Worm (Caenorhabditis elegans): ENCODE measurements around the gene T02E9.5.
A peak's percentile ranks its signal among the peaks of the same experiment; 100 is the strongest.

Gene T02E9.5

DNA sequence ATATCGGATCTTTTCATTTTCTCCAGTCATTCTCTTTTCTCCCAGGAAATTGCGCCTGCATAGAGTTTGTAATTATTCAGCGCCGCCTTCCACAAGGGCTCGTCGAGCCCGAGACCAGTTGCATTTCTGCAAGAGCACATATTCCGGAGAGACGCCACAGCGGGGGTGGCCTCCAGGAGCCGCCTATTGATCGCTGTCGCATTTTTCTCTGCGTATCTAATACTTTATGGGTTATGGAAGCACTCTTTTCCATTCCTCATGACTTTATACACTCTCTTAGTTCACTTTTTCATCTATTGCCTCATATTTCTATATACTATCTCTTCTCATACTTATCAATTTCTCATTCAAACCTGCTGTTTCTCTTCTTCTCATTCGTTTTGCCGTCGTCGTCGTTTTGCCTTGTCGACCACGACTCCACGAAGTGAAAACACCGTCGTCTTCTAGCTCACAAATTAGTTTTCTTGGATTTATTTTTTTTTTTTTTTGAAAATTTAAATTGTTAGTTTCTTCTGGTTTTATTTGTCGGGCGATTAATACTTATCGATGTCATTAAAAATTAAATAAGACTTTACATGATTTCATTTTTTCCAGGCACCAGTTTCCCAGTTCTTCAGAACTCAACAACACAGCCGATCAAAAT, 33.2 kb downstream of the T02E9.5 start, which contains the start of gene cnb-1 (continued):
- no peak for TF ChIP-seq R02D3.7 (tag; optimal IDR thresholded peaks at IDR 0.05)
- TF ChIP-seq ctbp-1 (GFP tag; IDR thresholded peaks at IDR 0.05), result 0 out of 2 replicates have a peak, but pooled peaks have one; percentile 59
- no peak for TF ChIP-seq nhr-77 (tag; optimal IDR thresholded peaks at IDR 0.05)
- TF ChIP-seq F44E2.7 (GFP tag; IDR thresholded peaks at IDR 0.05), result no peak
- peak; percentile 77 for TF ChIP-seq dmd-6 (GFP tag; IDR thresholded peaks at IDR 0.05)
- no peak for TF ChIP-seq lin-29 (GFP tag; IDR thresholded peaks at IDR 0.05)
- TF ChIP-seq nhr-6 (tag; optimal IDR thresholded peaks at IDR 0.05), result no peak
- no peak for TF ChIP-seq vab-7 (GFP tag; IDR thresholded peaks at IDR 0.05)
- no peak for TF ChIP-seq attf-4 (tag; optimal IDR thresholded peaks at IDR 0.05)
- no peak for TF ChIP-seq lin-15B (tag; optimal IDR thresholded peaks at IDR 0.05)
- no peak for TF ChIP-seq lin-39 (tag; optimal IDR thresholded peaks at IDR 0.05)
- no peak for TF ChIP-seq zfp-3 (GFP tag; conservative IDR thresholded peaks at IDR 0.05)
- TF ChIP-seq F26F4.8 (GFP tag; conservative IDR thresholded peaks at IDR 0.05), result no peak
- peak; percentile 54 for TF ChIP-seq fkh-10 (GFP tag; optimal IDR thresholded peaks at IDR 0.05)
- no peak for TF ChIP-seq D1046.2 (GFP tag; IDR thresholded peaks at IDR 0.05)
- TF ChIP-seq madf-9 (GFP tag; conservative IDR thresholded peaks at IDR 0.05), result no peak
- no peak for TF ChIP-seq snpc-4 (tag; optimal IDR thresholded peaks at IDR 0.05)
- no peak for TF ChIP-seq saeg-2 (GFP tag; IDR thresholded peaks at IDR 0.05)
- no peak for TF ChIP-seq ama-1 (optimal IDR thresholded peaks at IDR 0.05)
- TF ChIP-seq dmd-8 (GFP tag; IDR thresholded peaks at IDR 0.05), result no peak
- no peak for TF ChIP-seq php-3 (GFP tag; IDR thresholded peaks at IDR 0.05)
- no peak for TF ChIP-seq nhr-48 (tag; optimal IDR thresholded peaks at IDR 0.05)
- TF ChIP-seq hlh-30 (tag; optimal IDR thresholded peaks at IDR 0.05; ENCODE audit: insufficient read depth), result peak; percentile 84
- TF ChIP-seq lin-38 (GFP tag; IDR thresholded peaks at IDR 0.05), result peak; percentile 29

DNA sequence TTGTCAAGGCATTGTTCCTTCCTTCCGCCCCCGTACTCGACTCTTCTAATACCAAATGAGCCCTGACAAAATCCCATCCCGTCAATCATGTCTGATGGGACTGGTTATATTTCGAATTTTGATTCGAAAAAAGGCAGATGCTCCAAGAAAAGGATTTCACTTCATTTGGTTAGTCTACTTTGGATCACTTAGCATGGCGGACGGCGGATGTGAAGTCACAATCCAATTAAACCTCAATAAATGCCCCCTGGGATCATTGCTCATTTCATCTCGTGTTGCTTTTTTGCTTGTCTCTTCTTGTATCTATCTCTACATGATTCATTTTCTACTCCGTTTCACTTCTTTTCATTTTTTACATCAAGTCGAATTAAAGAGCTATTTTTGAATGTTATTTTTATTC, 37.3 kb downstream of the T02E9.5 start:
- no peak for TF ChIP-seq mxl-3 (GFP tag; optimal IDR thresholded peaks at IDR 0.05)
- TF ChIP-seq ceh-82 (tag; optimal IDR thresholded peaks at IDR 0.05), result no peak
- TF ChIP-seq Y5F2A.4 (GFP tag; optimal IDR thresholded peaks at IDR 0.05), result no peak
- peak; percentile 32; the same call in 1 of the 2 replicates for TF ChIP-seq ceh-20 (GFP tag; IDR thresholded peaks at IDR 0.05)
- TF ChIP-seq dve-1 (tag; optimal IDR thresholded peaks at IDR 0.05; ENCODE audit: insufficient read depth), result no peak
- TF ChIP-seq madf-9 (GFP tag; conservative IDR thresholded peaks at IDR 0.05), result no peak
- no peak for TF ChIP-seq nhr-76 (tag; optimal IDR thresholded peaks at IDR 0.05)
- no peak for TF ChIP-seq zip-2 (tag; optimal IDR thresholded peaks at IDR 0.05)

DNA sequence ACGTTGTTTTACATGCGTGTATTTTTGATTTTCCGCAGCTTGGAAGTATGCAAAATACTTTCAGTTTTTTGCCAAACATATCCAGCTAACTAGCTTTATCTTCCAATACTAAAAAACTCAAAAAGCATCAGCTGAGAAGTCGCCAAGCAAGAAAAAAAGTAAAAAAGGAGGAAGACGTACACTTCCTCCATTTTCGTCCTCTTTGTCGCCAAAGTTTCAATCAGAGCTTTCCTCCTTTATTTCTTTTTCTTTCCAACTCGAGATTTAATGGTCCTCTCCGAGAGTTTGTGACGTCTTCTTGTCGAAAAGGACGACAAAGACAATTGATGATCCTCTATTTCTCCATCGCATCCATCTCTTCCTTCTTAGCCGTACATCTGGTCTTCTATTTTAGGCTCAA, 38.5 kb downstream of the T02E9.5 start:
- TF ChIP-seq tag-97 (GFP tag; IDR thresholded peaks at IDR 0.05), result no peak
- TF ChIP-seq fkh-10 (GFP tag; optimal IDR thresholded peaks at IDR 0.05), result peak; percentile 38
- peak in 1 of 2 experiments; percentile 68 for TF ChIP-seq unc-62 (GFP tag; optimal IDR thresholded peaks at IDR 0.05 in 1 of 2)
- no peak for TF ChIP-seq unc-62 (tag; optimal IDR thresholded peaks at IDR 0.05)

DNA sequence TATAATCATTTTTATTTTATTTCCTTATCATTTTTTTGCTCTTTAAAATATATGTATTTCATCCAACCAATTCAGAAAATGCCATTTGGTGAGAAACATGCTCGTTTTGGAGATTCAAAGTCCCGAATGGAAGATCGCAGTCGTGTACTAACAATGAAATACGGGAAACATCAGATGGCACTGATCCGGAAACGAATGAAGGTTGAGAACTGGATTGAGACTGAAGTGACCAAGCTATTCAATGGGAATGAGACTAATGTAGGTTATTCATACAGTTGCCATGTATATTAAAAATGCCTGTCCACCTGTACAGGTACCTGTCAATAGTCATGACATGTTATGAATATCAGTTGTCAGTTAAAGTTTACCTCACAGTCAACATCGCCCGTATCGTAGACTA, 41.0 kb downstream of the T02E9.5 start, which contains the start of gene F55C10.5:
F55C10.5 (plus strand) TSS at position 74 of the 400 bp plus-strand sequence.
- peak in 1 of 2 experiments; percentile 94 for TF ChIP-seq unc-62 (GFP tag; optimal IDR thresholded peaks at IDR 0.05 in 1 of 2)
- no peak for TF ChIP-seq unc-62 (tag; optimal IDR thresholded peaks at IDR 0.05)
- TF ChIP-seq aha-1 (tag), result no peak
- no peak for TF ChIP-seq zip-2 (tag; optimal IDR thresholded peaks at IDR 0.05)
- TF ChIP-seq nhr-102 (tag; optimal IDR thresholded peaks at IDR 0.05), result no peak
- no peak for TF ChIP-seq zip-11 (GFP tag; IDR thresholded peaks at IDR 0.05)
- no peak for TF ChIP-seq lin-39 (tag; optimal IDR thresholded peaks at IDR 0.05)
- TF ChIP-seq ceh-44 (GFP tag; IDR thresholded peaks at IDR 0.05), result no peak
- TF ChIP-seq duxl-1 (tag; optimal IDR thresholded peaks at IDR 0.05; ENCODE audit: poor library complexity), result no peak

All from whole organism, L4 larva.